Fruit fly (Drosophila melanogaster) whole organism, prepupa: ENCODE results near the gene trr.

Experiments
- CG10631 ChIP-seq: fragments of 200-800 bp; sonication (Bioruptor generic); optimal IDR thresholded peaks from 2 replicates; lab custom pipeline; 2016; ENCODE audit warnings: missing biosample characterization, missing genetic modification characterization
- CG10669 ChIP-seq: fragments of 200-800 bp; sonication (Bioruptor generic); optimal IDR thresholded peaks from 3 replicates; lab custom pipeline; 2018; ENCODE audit warnings: missing biosample characterization, mild to moderate bottlenecking, missing genetic modification characterization, moderate library complexity
- CG11294 ChIP-seq: fragments of 200-800 bp; sonication (Bioruptor generic); IDR thresholded peaks from 2 replicates; pipeline ENCODE4 v1.3.6; 2022; ENCODE audit warnings: missing biosample characterization, missing genetic modification characterization
- CG15336 ChIP-seq: fragments of 200-800 bp; sonication (Bioruptor generic); IDR thresholded peaks from 2 replicates; pipeline ENCODE4 v1.3.6; 2022; ENCODE audit warnings: missing biosample characterization, missing genetic modification characterization
- CG1621 ChIP-seq: fragments of 200-800 bp; sonication (Bioruptor generic); optimal IDR thresholded peaks from 3 replicates; lab custom pipeline; 2018; ENCODE audit warnings: missing biosample characterization, mild to moderate bottlenecking, missing genetic modification characterization
- CG16779 ChIP-seq: fragments of 200-800 bp; sonication (Bioruptor generic); optimal IDR thresholded peaks from 3 replicates; lab custom pipeline; 2017; ENCODE audit warnings: missing biosample characterization, mild to moderate bottlenecking, missing genetic modification characterization
- CG3032 ChIP-seq: fragments of 200-800 bp; optimal IDR thresholded peaks from 2 replicates; lab custom pipeline; 2019; ENCODE audit warnings: missing biosample characterization, mild to moderate bottlenecking, missing genetic modification characterization, moderate library complexity
- CG31627 ChIP-seq: fragments of 200-800 bp; sonication (Bioruptor generic); optimal IDR thresholded peaks from 3 replicates; lab custom pipeline; 2016; ENCODE audit warnings: missing biosample characterization, missing genetic modification characterization
- CG3919 ChIP-seq: fragments of 200-800 bp; sonication (Bioruptor generic); optimal IDR thresholded peaks from 3 replicates; lab custom pipeline; 2016; ENCODE audit warnings: missing biosample characterization, missing genetic modification characterization
- CG6163 ChIP-seq: fragments of 200-800 bp; sonication (Bioruptor generic); IDR thresholded peaks from 3 replicates; pipeline ENCODE4 v1.3.6; 2022; ENCODE audit warnings: missing biosample characterization, missing genetic modification characterization
- CG6276 ChIP-seq: fragments of 200-800 bp; sonication (Bioruptor generic); optimal IDR thresholded peaks from 2 replicates; lab custom pipeline; 2017; ENCODE audit warnings: missing biosample characterization, mild to moderate bottlenecking, missing genetic modification characterization
- CG6792 ChIP-seq: fragments of 200-800 bp; sonication (Bioruptor generic); optimal IDR thresholded peaks from 3 replicates; lab custom pipeline; 2016; ENCODE audit warnings: missing biosample characterization, missing genetic modification characterization
- CG6808 ChIP-seq: fragments of 200-800 bp; sonication (Bioruptor generic); optimal IDR thresholded peaks from 3 replicates; lab custom pipeline; 2017; ENCODE audit warnings: missing biosample characterization, missing genetic modification characterization, mild to moderate bottlenecking, moderate library complexity, missing genetic modification reagents
- CG6854 ChIP-seq: fragments of 200-800 bp; sonication (Bioruptor generic); optimal IDR thresholded peaks from 2 replicates; lab custom pipeline; 2017; ENCODE audit warnings: missing biosample characterization, mild to moderate bottlenecking, missing genetic modification characterization
- CG8119 ChIP-seq: fragments of 200-800 bp; sonication (Bioruptor generic); IDR thresholded peaks from 3 replicates; pipeline ENCODE4 v1.3.6; 2022; ENCODE audit warnings: missing biosample characterization, missing genetic modification characterization
- CG8319 ChIP-seq: fragments of 200-800 bp; sonication (Bioruptor generic); optimal IDR thresholded peaks from 3 replicates; lab custom pipeline; 2016; ENCODE audit warnings: missing biosample characterization, missing genetic modification characterization
- CG9139 ChIP-seq: fragments of 200-800 bp; sonication (Bioruptor generic); optimal IDR thresholded peaks from 3 replicates; lab custom pipeline; 2017; ENCODE audit warnings: missing biosample characterization, mild to moderate bottlenecking, missing genetic modification characterization
- Eip93F ChIP-seq: fragments of 200-800 bp; sonication (Bioruptor generic); optimal IDR thresholded peaks from 2 replicates; lab custom pipeline; 2016; ENCODE audit warnings: missing biosample characterization, mild to moderate bottlenecking, missing genetic modification characterization
- Ets96B ChIP-seq: fragments of 200-800 bp; optimal IDR thresholded peaks from 2 replicates; lab custom pipeline; 2019; ENCODE audit warnings: missing biosample characterization, mild to moderate bottlenecking, missing genetic modification characterization, moderate library complexity
- Gug ChIP-seq: fragments of 200-800 bp; sonication (Bioruptor generic); IDR thresholded peaks from 2 replicates; pipeline ENCODE4 v1.3.6; 2022; ENCODE audit warnings: missing biosample characterization, missing genetic modification characterization
- Lpt ChIP-seq: fragments of 200-800 bp; sonication (Bioruptor generic); optimal IDR thresholded peaks from 3 replicates; lab custom pipeline; 2016; ENCODE audit warnings: missing biosample characterization, missing genetic modification characterization
- OdsH ChIP-seq: fragments of 200-800 bp; sonication (Bioruptor generic); optimal IDR thresholded peaks from 3 replicates; lab custom pipeline; 2016; ENCODE audit warnings: missing biosample characterization, missing genetic modification characterization
- Sox14 ChIP-seq: fragments of 200-800 bp; sonication (Bioruptor generic); optimal IDR thresholded peaks from 3 replicates; lab custom pipeline; 2016; ENCODE audit warnings: missing biosample characterization, missing genetic modification characterization
- achi ChIP-seq: fragments of 200-800 bp; sonication (Bioruptor generic); optimal IDR thresholded peaks from 3 replicates; lab custom pipeline; 2016; ENCODE audit warnings: missing biosample characterization, missing genetic modification characterization
- dac ChIP-seq: fragments of 200-800 bp; sonication (Bioruptor generic); optimal IDR thresholded peaks from 2 replicates; lab custom pipeline; 2017; ENCODE audit warnings: missing biosample characterization, mild to moderate bottlenecking, missing genetic modification characterization
- dsx ChIP-seq: fragments of 200-800 bp; optimal IDR thresholded peaks from 3 replicates; lab custom pipeline; 2019; ENCODE audit warnings: missing biosample characterization, mild to moderate bottlenecking, missing genetic modification characterization, moderate library complexity; ENCODE audit not compliant: poor library complexity, severe bottlenecking
- eg ChIP-seq: fragments of 200-800 bp; sonication (Bioruptor generic); IDR thresholded peaks from 3 replicates; pipeline ENCODE4 v1.3.6; 2022; ENCODE audit warnings: missing biosample characterization, missing genetic modification characterization
- esn ChIP-seq: fragments of 200-800 bp; sonication (Bioruptor generic); optimal IDR thresholded peaks from 2 replicates; lab custom pipeline; 2016; ENCODE audit warnings: missing biosample characterization, mild to moderate bottlenecking, missing genetic modification characterization, moderate library complexity
- fd85E ChIP-seq: fragments of 200-800 bp; sonication (Bioruptor generic); optimal IDR thresholded peaks from 3 replicates; lab custom pipeline; 2016; ENCODE audit warnings: missing biosample characterization, missing genetic modification characterization
- fkh ChIP-seq: fragments of 200-800 bp; sonication (Bioruptor generic); optimal IDR thresholded peaks from 3 replicates; lab custom pipeline; 2017; ENCODE audit warnings: missing biosample characterization, mild to moderate bottlenecking, missing genetic modification characterization, moderate library complexity
- net ChIP-seq: fragments of 200-800 bp; sonication (Bioruptor generic); optimal IDR thresholded peaks from 3 replicates; lab custom pipeline; 2016; ENCODE audit warnings: missing biosample characterization, missing genetic modification characterization
- pdm3 ChIP-seq: fragments of 200-800 bp; sonication (Bioruptor generic); optimal IDR thresholded peaks from 3 replicates; lab custom pipeline; 2016; ENCODE audit warnings: missing biosample characterization, missing genetic modification characterization
- svp ChIP-seq: fragments of 200-800 bp; sonication (Bioruptor generic); peaks from one replicate; lab custom pipeline; 2016; ENCODE audit warnings: missing biosample characterization, missing genetic modification characterization
- topi ChIP-seq: fragments of 200-800 bp; sonication (Bioruptor generic); optimal IDR thresholded peaks from 3 replicates; lab custom pipeline; 2016; ENCODE audit warnings: missing biosample characterization, missing genetic modification characterization

The trr gene

dm6 chrX:1927473-1928306, 37.9 kb upstream of the trr start, which contains the start of gene CG11596 (continued):
- TF ChIP-seq fd85E (GFP tag; lab: Kevin White, UChicago): no peak

dm6 chrX:1922765-1923501, 33.2 kb upstream of the trr start, which contains the start of the genes eIF2Bepsilon and Ocrl:
TSS of gene eIF2Bepsilon (minus strand) at chrX:1922874.
TSS of gene Ocrl (plus strand) at chrX:1922981.
- no peak for TF ChIP-seq Gug (GFP tag; lab: Robert Waterston, UW)
- no peak for TF ChIP-seq CG3919
- TF ChIP-seq fkh: peak; percentile 88
- TF ChIP-seq CG10669 (GFP tag; lab: Kevin White, UChicago): no peak
- TF ChIP-seq CG16779: no peak
- no peak for TF ChIP-seq Lpt (GFP tag; lab: Kevin White, UChicago)
- TF ChIP-seq CG6163 (GFP tag; lab: Robert Waterston, UW): 0 out of 3 replicates have a peak, but pooled peaks have one; percentile 5
- TF ChIP-seq svp: peak; percentile 88
- TF ChIP-seq CG1621 (tag; lab: Kevin White, UChicago): peak; percentile 57
- no peak for TF ChIP-seq CG10631 (GFP tag; lab: Kevin White, UChicago)

dm6 chrX:1909533-1909932, 19.8 kb upstream of the trr start:
- TF ChIP-seq svp: peak; percentile 79
- no peak for TF ChIP-seq Eip93F (GFP tag; lab: Kevin White, UChicago)

dm6 chrX:1908757-1909156, 19.0 kb upstream of the trr start, which contains the start of the genes Edem1 and Rbcn-3B:
TSS of gene Edem1 (minus strand) at chrX:1908827.
TSS of gene Rbcn-3B (plus strand) at chrX:1908920.
- TF ChIP-seq CG8319 (GFP tag; lab: Kevin White, UChicago) (no peak), CG8119 (GFP tag; lab: Robert Waterston, UW) (peak; percentile 76), net (GFP tag; lab: Kevin White, UChicago) (peak; percentile 45), CG6808 (GFP tag; lab: Kevin White, UChicago) (peak; percentile 50), CG16779 (peak; percentile 69), eg (peak; percentile 68), CG6276 (GFP tag; lab: Kevin White, UChicago) (peak; percentile 70), Sox14 (peak; percentile 29), CG15336 (peak; percentile 58; the same call in 1 of the 2 replicates), Ets96B (tag; lab: Kevin White, UChicago) (peak; percentile 47), dac (peak; percentile 7), esn (GFP tag; lab: Kevin White, UChicago) (peak; percentile 16), CG3032 (tag; lab: Kevin White, UChicago) (peak; percentile 30), dsx (peak; percentile 83), achi (no peak), Lpt (GFP tag; lab: Kevin White, UChicago) (peak; percentile 45), CG6792 (GFP tag; lab: Kevin White, UChicago) (no peak), CG10631 (GFP tag; lab: Kevin White, UChicago) (no peak), CG11294 (GFP tag; lab: Robert Waterston, UW) (no peak), CG6163 (GFP tag; lab: Robert Waterston, UW) (peak; percentile 45; the same call in 1 of the 3 replicates), CG31627 (GFP tag; lab: Kevin White, UChicago) (no peak), CG9139 (GFP tag; lab: Kevin White, UChicago) (peak; percentile 40), OdsH (GFP tag; lab: Kevin White, UChicago) (no peak), svp (peak; percentile 67), topi (peak; percentile 36), CG6854 (GFP tag; lab: Kevin White, UChicago) (peak; percentile 27), CG1621 (tag; lab: Kevin White, UChicago) (peak; percentile 64), pdm3 (GFP tag; lab: Kevin White, UChicago) (no peak)
